Fruit fly (Drosophila melanogaster) whole organism, embryonic: ENCODE measurements around the gene ATP7.

Source experiments
- Awh ChIP-seq: fragments of 200-800 bp; sonication (Bioruptor generic); IDR thresholded peaks from 2 replicates; pipeline ENCODE4, ENCODE4 v1.3.6; 2022; ENCODE audit warnings: missing biosample characterization, missing genetic modification characterization
- B-H1 ChIP-seq: fragments of 200-800 bp; sonication (Bioruptor generic); IDR thresholded peaks from 3 replicates; pipeline ENCODE4 v1.3.6; 2022; ENCODE audit warnings: missing biosample characterization, missing genetic modification characterization
- Bgb ChIP-seq: fragments of 200-800 bp; sonication (Bioruptor generic); IDR thresholded peaks from 2 replicates; pipeline ENCODE4 v1.3.6; 2022; ENCODE audit warnings: missing biosample characterization, missing genetic modification characterization; ENCODE audit not compliant: partially characterized antibody
- CG11695 ChIP-seq: fragments of 200-800 bp; sonication (Bioruptor generic); IDR thresholded peaks from 3 replicates; pipeline ENCODE4 v1.3.6; 2022; ENCODE audit warnings: missing biosample characterization, missing genetic modification characterization
- CG14710 ChIP-seq: fragments of 200-800 bp; sonication (Bioruptor generic); optimal IDR thresholded peaks from 3 replicates; lab custom pipeline; 2019; ENCODE audit warnings: missing biosample characterization, mild to moderate bottlenecking, missing genetic modification characterization, moderate library complexity
- CG15011 ChIP-seq: fragments of 200-800 bp; sonication (Bioruptor generic); optimal IDR thresholded peaks from 3 replicates; lab custom pipeline; 2018; ENCODE audit warnings: missing biosample characterization, mild to moderate bottlenecking, missing genetic modification characterization
- CG16863 ChIP-seq: fragments of 200-800 bp; sonication (Bioruptor generic); optimal IDR thresholded peaks from 3 replicates; lab custom pipeline; 2016; ENCODE audit warnings: missing biosample characterization, missing genetic modification characterization
- CG2889 ChIP-seq: fragments of 200-800 bp; sonication (Bioruptor generic); IDR thresholded peaks from 3 replicates; pipeline ENCODE4 v1.3.6; 2022; ENCODE audit warnings: missing biosample characterization, missing genetic modification characterization
- CG3065 ChIP-seq: fragments of 200-800 bp; sonication (Bioruptor generic); optimal IDR thresholded peaks from 2 replicates; lab custom pipeline; 2016; ENCODE audit warnings: missing biosample characterization, missing genetic modification characterization
- CG31388 ChIP-seq: fragments of 200-800 bp; sonication (Bioruptor generic); optimal IDR thresholded peaks from 2 replicates; lab custom pipeline; 2016; ENCODE audit warnings: missing biosample characterization, missing genetic modification characterization
- CG34224 ChIP-seq: fragments of 200-800 bp; sonication (Bioruptor generic); IDR thresholded peaks from 3 replicates; pipeline ENCODE4 v1.3.6; 2022; ENCODE audit warnings: missing biosample characterization, missing genetic modification characterization; ENCODE audit not compliant: partially characterized antibody
- CG3726 ChIP-seq: fragments of 200-800 bp; sonication (Bioruptor generic); IDR thresholded peaks from 3 replicates; pipeline ENCODE4, ENCODE4 v1.3.6; 2022; ENCODE audit warnings: missing biosample characterization, missing genetic modification characterization
- CG4328 ChIP-seq: fragments of 200-800 bp; sonication (Bioruptor generic); optimal IDR thresholded peaks from 3 replicates; lab custom pipeline; 2017; ENCODE audit warnings: missing biosample characterization, missing genetic modification reagents, missing genetic modification characterization
- CG6272 ChIP-seq: fragments of 200-800 bp; sonication (Bioruptor generic); IDR thresholded peaks from 2 replicates; pipeline ENCODE4 v1.3.6; 2022; ENCODE audit warnings: missing biosample characterization, missing genetic modification characterization
- CG7928 ChIP-seq: fragments of 200-800 bp; sonication (Bioruptor generic); optimal IDR thresholded peaks from 2 replicates; lab custom pipeline; 2017; ENCODE audit warnings: missing biosample characterization, mild to moderate bottlenecking, missing genetic modification characterization
- CG8765 ChIP-seq: fragments of 200-800 bp; sonication (Bioruptor generic); IDR thresholded peaks from 2 replicates; pipeline ENCODE4 v1.3.6; 2022; ENCODE audit warnings: missing biosample characterization, missing genetic modification characterization
- CoRest ChIP-seq: fragments of 200-800 bp; sonication (Bioruptor generic); optimal IDR thresholded peaks from 3 replicates; lab custom pipeline; 2018; ENCODE audit warnings: missing biosample characterization, mild to moderate bottlenecking, missing genetic modification characterization, moderate library complexity
- Dek ChIP-seq: fragments of 200-800 bp; sonication (Bioruptor generic); optimal IDR thresholded peaks from 3 replicates; lab custom pipeline; 2019; ENCODE audit warnings: missing biosample characterization, mild to moderate bottlenecking, missing genetic modification characterization, moderate library complexity
- Drgx ChIP-seq: fragments of 200-800 bp; sonication (Bioruptor generic); IDR thresholded peaks from 2 replicates; pipeline ENCODE4 v1.3.6; 2022; ENCODE audit warnings: missing biosample characterization, missing genetic modification characterization
- Fer2 ChIP-seq: fragments of 200-800 bp; sonication (Bioruptor generic); optimal IDR thresholded peaks from 2 replicates; lab custom pipeline; 2018; ENCODE audit warnings: missing biosample characterization, mild to moderate bottlenecking, missing genetic modification characterization, moderate library complexity
- Fer3 ChIP-seq: fragments of 200-800 bp; sonication (Bioruptor generic); optimal IDR thresholded peaks from 2 replicates; lab custom pipeline; 2018; ENCODE audit warnings: missing biosample characterization, mild to moderate bottlenecking, missing genetic modification characterization, moderate library complexity
- GATAe ChIP-seq: fragments of 200-800 bp; sonication (Bioruptor generic); conservative IDR thresholded peaks from 2 replicates; pipeline ENCODE4 v1.3.6; 2022; ENCODE audit warnings: missing biosample characterization, missing genetic modification characterization
- HHEX ChIP-seq: fragments of 200-800 bp; sonication (Bioruptor generic); optimal IDR thresholded peaks from 3 replicates; lab custom pipeline; 2017; ENCODE audit warnings: missing biosample characterization, mild to moderate bottlenecking, missing genetic modification characterization, missing genetic modification reagents
- Jarid2 ChIP-seq: fragments of 200-800 bp; sonication (Bioruptor generic); optimal IDR thresholded peaks from 3 replicates; lab custom pipeline; 2017; ENCODE audit warnings: mild to moderate bottlenecking, missing biosample characterization, missing genetic modification reagents, missing genetic modification characterization
- Kr ChIP-seq: fragments of 200-800 bp; sonication (Bioruptor generic); optimal IDR thresholded peaks from 2 replicates; lab custom pipeline; 2017; ENCODE audit warnings: missing biosample characterization, mild to moderate bottlenecking, missing genetic modification characterization
- Lhr ChIP-seq: fragments of 200-800 bp; sonication (Bioruptor generic); optimal IDR thresholded peaks from 3 replicates; lab custom pipeline; 2017; ENCODE audit warnings: mild to moderate bottlenecking, missing biosample characterization, missing genetic modification reagents, missing genetic modification characterization
- Opbp ChIP-seq: fragments of 200-800 bp; sonication (Bioruptor generic); IDR thresholded peaks from 3 replicates; pipeline ENCODE4 v1.3.6; 2022; ENCODE audit warnings: missing biosample characterization, missing genetic modification characterization; ENCODE audit not compliant: partially characterized antibody
- Rx ChIP-seq: fragments of 200-800 bp; sonication (Bioruptor generic); IDR thresholded peaks from 2 replicates; pipeline ENCODE4 v1.3.6; 2022; ENCODE audit warnings: missing biosample characterization, missing genetic modification characterization
- Taf1 ChIP-seq: fragments of 200-800 bp; sonication (Bioruptor generic); IDR thresholded peaks from 2 replicates; pipeline ENCODE4 v1.3.6; 2022; ENCODE audit warnings: missing biosample characterization, missing genetic modification characterization
- bsh ChIP-seq, 2 experiments: fragments of 200-800 bp; sonication (Bioruptor generic); optimal IDR thresholded peaks; 2 replicates each; lab custom pipeline; 2017 to 2018; ENCODE audit warnings: mild to moderate bottlenecking in 2 of 2, missing biosample characterization in 2 of 2, missing genetic modification characterization in 2 of 2, moderate library complexity in 1 of 2
- cato ChIP-seq: fragments of 200-800 bp; sonication (Bioruptor generic); optimal IDR thresholded peaks from 2 replicates; lab custom pipeline; 2016; ENCODE audit warnings: missing biosample characterization, missing genetic modification characterization, borderline replicate concordance
- caup ChIP-seq: fragments of 200-800 bp; sonication (Bioruptor generic); optimal IDR thresholded peaks from 3 replicates; lab custom pipeline; 2017; ENCODE audit warnings: missing biosample characterization, mild to moderate bottlenecking, missing genetic modification characterization, moderate library complexity; ENCODE audit not compliant: severe bottlenecking
- ci ChIP-seq: fragments of 200-800 bp; sonication (Bioruptor generic); IDR thresholded peaks from 3 replicates; pipeline ENCODE4 v1.3.6; 2022; ENCODE audit warnings: missing biosample characterization, missing genetic modification characterization
- dysf ChIP-seq: fragments of 200-800 bp; sonication (Bioruptor generic); IDR thresholded peaks from 3 replicates; pipeline ENCODE4 v1.3.6; 2022; ENCODE audit warnings: missing biosample characterization, missing genetic modification characterization
- emc ChIP-seq: fragments of 200-800 bp; sonication (Bioruptor generic); optimal IDR thresholded peaks from 2 replicates; lab custom pipeline; 2016; ENCODE audit warnings: missing biosample characterization, missing genetic modification characterization
- en ChIP-seq: fragments of 200-800 bp; sonication (Bioruptor generic); optimal IDR thresholded peaks from 2 replicates; lab custom pipeline; 2016; ENCODE audit warnings: missing biosample characterization, missing genetic modification characterization
- ewg ChIP-seq: fragments of 200-800 bp; sonication (Bioruptor generic); optimal IDR thresholded peaks from 3 replicates; lab custom pipeline; 2017; ENCODE audit warnings: mild to moderate bottlenecking, missing biosample characterization, missing genetic modification reagents, missing genetic modification characterization
- ftz-f1 ChIP-seq: fragments of 200-800 bp; sonication (Bioruptor generic); optimal IDR thresholded peaks from 2 replicates; lab custom pipeline; 2016; ENCODE audit warnings: missing biosample characterization, missing genetic modification characterization
- h ChIP-seq: fragments of >200 bp; optimal IDR thresholded peaks from 2 replicates; lab custom pipeline; 2017
- her ChIP-seq: fragments of 200-800 bp; sonication (Bioruptor generic); optimal IDR thresholded peaks from 2 replicates; lab custom pipeline; 2016; ENCODE audit warnings: missing biosample characterization, missing genetic modification characterization
- hkb ChIP-seq, 2 experiments: fragments of 200-800 bp in 1 of 2; fragments of >200 bp in 1 of 2; sonication (Bioruptor generic) in 1 of 2; IDR thresholded peaks in 1 of 2; optimal IDR thresholded peaks in 1 of 2; 2 replicates each; pipeline versions ENCODE4 v1.3.6 to Lab custom; 2017 to 2022; ENCODE audit warnings: missing biosample characterization in 1 of 2, missing genetic modification characterization in 1 of 2
- ind ChIP-seq: fragments of 200-800 bp; sonication (Bioruptor generic); optimal IDR thresholded peaks from 3 replicates; lab custom pipeline; 2016; ENCODE audit warnings: missing biosample characterization, missing genetic modification characterization
- klu ChIP-seq: fragments of 200-800 bp; sonication (Bioruptor generic); IDR thresholded peaks from 2 replicates; pipeline ENCODE4 v1.3.6; 2022; ENCODE audit warnings: missing biosample characterization, missing genetic modification characterization
- lbe ChIP-seq: fragments of 200-800 bp; sonication (Bioruptor generic); optimal IDR thresholded peaks from 2 replicates; lab custom pipeline; 2016; ENCODE audit warnings: missing biosample characterization, mild to moderate bottlenecking, missing genetic modification characterization
- lov ChIP-seq, 2 experiments: fragments of 200-800 bp in 1 of 2; fragments of >200 bp in 1 of 2; sonication (Bioruptor generic) in 1 of 2; IDR thresholded peaks in 1 of 2; optimal IDR thresholded peaks in 1 of 2; 2 replicates in 1 of 2; 3 replicates in 1 of 2; pipeline versions ENCODE4 v1.3.6 to Lab custom; 2017 to 2022; ENCODE audit warnings: missing biosample characterization in 1 of 2, missing genetic modification characterization in 1 of 2
- oc ChIP-seq: fragments of 200-800 bp; sonication (Bioruptor generic); optimal IDR thresholded peaks from 2 replicates; lab custom pipeline; 2018; ENCODE audit warnings: missing biosample characterization, mild to moderate bottlenecking, missing genetic modification characterization, moderate library complexity
- sens ChIP-seq: fragments of 200-800 bp; sonication (Bioruptor generic); peaks from one replicate; lab custom pipeline; 2016; ENCODE audit warnings: missing biosample characterization, missing genetic modification characterization
- sqz ChIP-seq: fragments of 200-800 bp; sonication (Bioruptor generic); optimal IDR thresholded peaks from 3 replicates; lab custom pipeline; 2018; ENCODE audit warnings: missing biosample characterization, mild to moderate bottlenecking, missing genetic modification characterization
- sug ChIP-seq: fragments of 200-800 bp; optimal IDR thresholded peaks from 2 replicates; lab custom pipeline; 2019; ENCODE audit warnings: missing biosample characterization, mild to moderate bottlenecking, missing genetic modification characterization, moderate library complexity
- wdn ChIP-seq: fragments of 200-800 bp; sonication (Bioruptor generic); IDR thresholded peaks from 2 replicates; pipeline ENCODE4 v1.3.6; 2022; ENCODE audit warnings: missing biosample characterization, missing genetic modification characterization

The ATP7 gene

dm6 chrX:11806196-11806595 is 48.6 kb upstream of the ATP7 start (continued):
- no peak for TF ChIP-seq ind (GFP tag; lab: Kevin White, UChicago)
- TF ChIP-seq sens (GFP tag; lab: Kevin White, UChicago) = peak; percentile 56
- TF ChIP-seq CG11695 (GFP tag; lab: Robert Waterston, UW) = no peak
- TF ChIP-seq cato = no peak
- TF ChIP-seq h (lab: Kevin White, UChicago) = no peak
- no peak for TF ChIP-seq en (GFP tag; lab: Kevin White, UChicago)
- TF ChIP-seq ewg (GFP tag; lab: Kevin White, UChicago) = no peak
- TF ChIP-seq emc (GFP tag; lab: Kevin White, UChicago) = no peak
- peak; percentile 37 for TF ChIP-seq sug (tag; lab: Kevin White, UChicago)
- no peak for TF ChIP-seq Fer2 (tag; lab: Kevin White, UChicago)
- TF ChIP-seq CG16863 (GFP tag; lab: Kevin White, UChicago) = no peak
- TF ChIP-seq Rx = no peak
- TF ChIP-seq wdn = no peak
- TF ChIP-seq hkb (optimal IDR thresholded peaks at IDR 0.05; lab: Kevin White, UChicago) = no peak
- peak; percentile 57 for TF ChIP-seq hkb (GFP tag; IDR thresholded peaks at IDR 0.05; lab: Robert Waterston, UW)
- TF ChIP-seq Awh (GFP tag; lab: Robert Waterston, UW) = no peak
- TF ChIP-seq CG34224 (GFP tag; lab: Robert Waterston, UW) = no peak
- TF ChIP-seq B-H1 (GFP tag; lab: Robert Waterston, UW) = no peak
- TF ChIP-seq CG2889 (GFP tag; lab: Robert Waterston, UW) = no peak
- peak; percentile 12 for TF ChIP-seq Fer3 (tag; lab: Kevin White, UChicago)
- peak; percentile 8 for TF ChIP-seq Lhr
- TF ChIP-seq Kr = no peak
- TF ChIP-seq Dek = no peak
- TF ChIP-seq CG15011 (GFP tag; lab: Kevin White, UChicago) = no peak
- TF ChIP-seq Bgb (GFP tag; lab: Robert Waterston, UW) = no peak; the same call in 1 of the 2 replicates
- TF ChIP-seq CG3065 (GFP tag; lab: Kevin White, UChicago) = no peak
- no peak for TF ChIP-seq GATAe (GFP tag; lab: Robert Waterston, UW)
- TF ChIP-seq CG31388 (GFP tag; lab: Kevin White, UChicago) = no peak
- TF ChIP-seq Jarid2 = no peak
- TF ChIP-seq CG4328 (GFP tag; lab: Kevin White, UChicago) = no peak
- peak; percentile 1 for TF ChIP-seq CoRest (tag; lab: Kevin White, UChicago)
- no peak for TF ChIP-seq lov (optimal IDR thresholded peaks at IDR 0.05; lab: Kevin White, UChicago)
- TF ChIP-seq lov (GFP tag; IDR thresholded peaks at IDR 0.05; lab: Robert Waterston, UW) = 0 out of 3 replicates have a peak, but pooled peaks have one; percentile 23
- no peak for TF ChIP-seq klu (GFP tag; lab: Robert Waterston, UW)
- no peak for TF ChIP-seq Drgx (GFP tag; lab: Robert Waterston, UW)
- TF ChIP-seq CG14710 (tag; lab: Kevin White, UChicago) = peak; percentile 15
- TF ChIP-seq ci = peak; percentile 67; the same call in 2 of the 3 replicates
- no peak for TF ChIP-seq CG6272
- peak; percentile 17 for TF ChIP-seq HHEX
- TF ChIP-seq bsh (GFP tag; optimal IDR thresholded peaks at IDR 0.05; lab: Kevin White, UChicago) = peak in 1 of 2 experiments; percentile 3
- no peak for TF ChIP-seq Taf1 (GFP tag; lab: Robert Waterston, UW)
- TF ChIP-seq CG8765 = no peak
- no peak for TF ChIP-seq oc (tag; lab: Kevin White, UChicago)
- no peak for TF ChIP-seq ftz-f1
- no peak for TF ChIP-seq her (GFP tag; lab: Kevin White, UChicago)
- no peak for TF ChIP-seq dysf (GFP tag; lab: Robert Waterston, UW)
- peak; percentile 43 for TF ChIP-seq caup (GFP tag; lab: Kevin White, UChicago)
- TF ChIP-seq sqz (GFP tag; lab: Kevin White, UChicago) = no peak
- TF ChIP-seq Opbp (GFP tag; lab: Robert Waterston, UW) = no peak
- TF ChIP-seq lbe = peak; percentile 33
- no peak for TF ChIP-seq CG7928 (GFP tag; lab: Kevin White, UChicago)
- TF ChIP-seq CG3726 (GFP tag; lab: Robert Waterston, UW) = no peak
